Fruit fly (Drosophila melanogaster) whole organism, prepupa: ENCODE measurements around the gene ImpE3.
A peak's percentile ranks its signal among the peaks of the same experiment; 100 is the strongest.

Experiments used
- Blimp-1 ChIP-seq: fragments of 200-800 bp; sonication (Bioruptor generic); optimal IDR thresholded peaks from 3 replicates; lab custom pipeline; 2017; ENCODE audit warnings: missing biosample characterization, missing genetic modification characterization, mild to moderate bottlenecking, moderate library complexity, missing genetic modification reagents
- CG10669 ChIP-seq: fragments of 200-800 bp; sonication (Bioruptor generic); optimal IDR thresholded peaks from 3 replicates; lab custom pipeline; 2018; ENCODE audit warnings: missing biosample characterization, mild to moderate bottlenecking, missing genetic modification characterization, moderate library complexity
- CG11294 ChIP-seq: fragments of 200-800 bp; sonication (Bioruptor generic); IDR thresholded peaks from 2 replicates; pipeline ENCODE4 v1.3.6; 2022; ENCODE audit warnings: missing biosample characterization, missing genetic modification characterization
- CG7368 ChIP-seq: fragments of 200-800 bp; sonication (Bioruptor generic); optimal IDR thresholded peaks from 3 replicates; lab custom pipeline; 2016; ENCODE audit warnings: missing biosample characterization, missing genetic modification characterization
- CG8119 ChIP-seq: fragments of 200-800 bp; sonication (Bioruptor generic); IDR thresholded peaks from 3 replicates; pipeline ENCODE4 v1.3.6; 2022; ENCODE audit warnings: missing biosample characterization, missing genetic modification characterization
- CG8632 ChIP-seq: fragments of 200-800 bp; sonication (Bioruptor generic); optimal IDR thresholded peaks from 3 replicates; lab custom pipeline; 2016; ENCODE audit warnings: missing biosample characterization, missing genetic modification characterization
- Gug ChIP-seq: fragments of 200-800 bp; sonication (Bioruptor generic); IDR thresholded peaks from 2 replicates; pipeline ENCODE4 v1.3.6; 2022; ENCODE audit warnings: missing biosample characterization, missing genetic modification characterization
- Lpt ChIP-seq: fragments of 200-800 bp; sonication (Bioruptor generic); optimal IDR thresholded peaks from 3 replicates; lab custom pipeline; 2016; ENCODE audit warnings: missing biosample characterization, missing genetic modification characterization
- acj6 ChIP-seq: fragments of 200-800 bp; sonication (Bioruptor generic); optimal IDR thresholded peaks from 3 replicates; lab custom pipeline; 2016; ENCODE audit warnings: missing biosample characterization, missing genetic modification characterization
- spab ChIP-seq: fragments of 200-800 bp; sonication (Bioruptor generic); optimal IDR thresholded peaks from 2 replicates; lab custom pipeline; 2017; ENCODE audit warnings: missing biosample characterization, mild to moderate bottlenecking, missing genetic modification characterization, missing genetic modification reagents

DNA sequence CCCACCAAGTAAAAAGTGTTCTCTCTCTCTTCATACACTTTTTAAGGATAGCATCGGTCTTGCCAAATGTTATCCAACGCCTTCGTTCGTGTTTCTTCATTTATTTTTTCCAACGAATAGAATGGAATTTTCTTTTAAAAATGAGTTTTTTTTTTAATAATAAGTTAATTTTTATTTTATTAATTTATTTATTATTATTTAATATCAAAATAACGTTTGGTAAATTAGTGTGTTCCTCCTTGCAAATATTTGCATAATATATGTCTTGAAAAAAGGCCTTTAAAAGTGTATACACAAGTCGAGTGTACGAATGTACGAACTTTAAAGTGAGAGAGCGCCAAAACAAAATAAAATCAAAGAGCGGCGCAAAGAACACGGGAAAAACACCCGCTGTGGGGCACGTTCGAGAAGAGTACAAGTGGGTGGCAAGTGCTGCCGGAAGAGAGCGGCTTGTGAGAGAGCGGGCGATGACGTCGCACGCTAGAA lies 2.1 kb downstream of the ImpE3 start:
- TF ChIP-seq Gug (GFP tag; lab: Robert Waterston, UW) (peak; percentile 39; the same call in 1 of the 2 replicates), Lpt (GFP tag; lab: Kevin White, UChicago) (peak; percentile 74), CG8119 (peak; percentile 93), CG10669 (peak; percentile 76), spab (peak; percentile 74), CG11294 (GFP tag; lab: Robert Waterston, UW) (peak; percentile 52; the same call in 1 of the 2 replicates), acj6 (GFP tag; lab: Kevin White, UChicago) (peak; percentile 85), Blimp-1 (GFP tag; lab: Kevin White, UChicago) (peak; percentile 64), CG8632 (GFP tag; lab: Kevin White, UChicago) (peak; percentile 94), CG7368 (GFP tag; lab: Kevin White, UChicago) (peak; percentile 71)
